Worm (Caenorhabditis elegans) whole organism, young adult: Measurements from ENCODE around the gene Y16B4A.2.
A peak's percentile ranks its signal among the peaks of the same experiment; 100 is the strongest.

Experiments
- F33H1.4 ChIP-seq: fragments of 200-800 bp; sonication (Bioruptor generic); IDR thresholded peaks from 2 replicates; pipeline ENCODE4 v1.3.6; 2022; ENCODE audit warnings: missing genetic modification reagents, missing genetic modification characterization, missing compliant biosample characterization
- F39B2.1 ChIP-seq: fragments of 200-800 bp; sonication (Bioruptor generic); IDR thresholded peaks from 2 replicates; pipeline ENCODE4 v1.3.6; 2022; ENCODE audit warnings: missing genetic modification reagents, missing genetic modification characterization, missing compliant biosample characterization
- F57C9.4 ChIP-seq: sonication (generic microtip); optimal IDR thresholded peaks from 2 replicates; lab custom pipeline; 2017; ENCODE audit warnings: mild to moderate bottlenecking, missing genetic modification characterization, missing compliant biosample characterization
- K11D2.4 ChIP-seq: fragments of 200-800 bp; sonication (Bioruptor generic); IDR thresholded peaks from 2 replicates; pipeline ENCODE4 v1.3.6; 2022; ENCODE audit warnings: missing genetic modification reagents, missing genetic modification characterization, missing compliant biosample characterization
- Y53G8AR.9 ChIP-seq: fragments of 200-800 bp; sonication (Bioruptor generic); conservative IDR thresholded peaks from 2 replicates; pipeline ENCODE4 v1.3.6; 2022; ENCODE audit warnings: missing genetic modification reagents, missing genetic modification characterization, missing compliant biosample characterization
- Y67H2A.10 ChIP-seq: fragments of 200-800 bp; sonication (Bioruptor generic); conservative IDR thresholded peaks from 2 replicates; pipeline ENCODE4 v1.3.6; 2022; ENCODE audit warnings: missing genetic modification reagents, missing genetic modification characterization, missing compliant biosample characterization
- attf-6 ChIP-seq: fragments of 200-800 bp; sonication (Bioruptor generic); IDR thresholded peaks from 2 replicates; pipeline ENCODE4 v1.3.6; 2022; ENCODE audit warnings: missing genetic modification reagents, missing genetic modification characterization, missing compliant biosample characterization
- bed-1 ChIP-seq: fragments of 200-800 bp; sonication (Bioruptor generic); IDR thresholded peaks from 2 replicates; pipeline ENCODE4 v1.3.6; 2022; ENCODE audit warnings: missing genetic modification reagents, missing genetic modification characterization, missing compliant biosample characterization
- ceh-79 ChIP-seq: sonication (generic microtip); optimal IDR thresholded peaks from 2 replicates; lab custom pipeline; 2017; ENCODE audit warnings: mild to moderate bottlenecking, missing genetic modification characterization, missing compliant biosample characterization
- chd-7 ChIP-seq: sonication (generic microtip); optimal IDR thresholded peaks from 2 replicates; lab custom pipeline; 2016; ENCODE audit warnings: mild to moderate bottlenecking, missing genetic modification characterization, moderate library complexity, missing compliant biosample characterization
- dpl-1 ChIP-seq: fragments of 150-350 bp; optimal IDR thresholded peaks from 2 replicates; lab custom pipeline; 2014; ENCODE audit warnings: missing biosample characterization, missing genetic modification reagents, missing genetic modification characterization
- egl-18 ChIP-seq: fragments of 200-800 bp; sonication (Bioruptor generic); IDR thresholded peaks from 2 replicates; pipeline ENCODE4 v1.3.6; 2022; ENCODE audit warnings: missing genetic modification reagents, missing genetic modification characterization, missing compliant biosample characterization
- egl-44 ChIP-seq: fragments of 200-800 bp; sonication (Bioruptor generic); IDR thresholded peaks from 2 replicates; pipeline ENCODE4 v1.3.6; 2022; ENCODE audit warnings: missing genetic modification reagents, missing genetic modification characterization, missing compliant biosample characterization
- egrh-3 ChIP-seq: fragments of 200-800 bp; sonication (Bioruptor generic); IDR thresholded peaks from 2 replicates; pipeline ENCODE4 v1.3.6; 2022; ENCODE audit warnings: missing genetic modification reagents, missing genetic modification characterization, missing compliant biosample characterization
- gei-17 ChIP-seq: fragments of 200-800 bp; sonication (Bioruptor generic); optimal IDR thresholded peaks from 2 replicates; lab custom pipeline; 2018; ENCODE audit warnings: mild to moderate bottlenecking, missing genetic modification characterization, missing compliant biosample characterization
- hmg-20 ChIP-seq: fragments of 200-800 bp; sonication (Bioruptor generic); IDR thresholded peaks from 2 replicates; pipeline ENCODE4 v1.3.6; 2022; ENCODE audit warnings: missing genetic modification reagents, missing genetic modification characterization, missing compliant biosample characterization
- lir-1 ChIP-seq: fragments of 200-800 bp; sonication (Bioruptor generic); conservative IDR thresholded peaks from 2 replicates; pipeline ENCODE4 v1.3.6; 2022; ENCODE audit warnings: missing genetic modification reagents, missing genetic modification characterization, missing compliant biosample characterization
- madf-3 ChIP-seq: fragments of 200-800 bp; sonication (Bioruptor generic); IDR thresholded peaks from 2 replicates; pipeline ENCODE4 v1.3.6; 2022; ENCODE audit warnings: missing genetic modification reagents, missing genetic modification characterization, missing compliant biosample characterization
- nfya-1 ChIP-seq: sonication (generic microtip); optimal IDR thresholded peaks from 2 replicates; lab custom pipeline; 2017; ENCODE audit warnings: antibody characterized with exemption, missing compliant biosample characterization, missing genetic modification characterization, borderline replicate concordance; ENCODE audit not compliant: insufficient read depth
- nhr-27 ChIP-seq: fragments of 200-800 bp; sonication (Bioruptor generic); optimal IDR thresholded peaks from 2 replicates; lab custom pipeline; 2018; ENCODE audit warnings: mild to moderate bottlenecking, missing genetic modification characterization, moderate library complexity, missing compliant biosample characterization
- nhr-80 ChIP-seq: sonication (generic microtip); optimal IDR thresholded peaks from 2 replicates; lab custom pipeline; 2016; ENCODE audit warnings: missing genetic modification characterization, missing compliant biosample characterization
- nhr-90 ChIP-seq: sonication (generic microtip); optimal IDR thresholded peaks from 2 replicates; lab custom pipeline; 2016; ENCODE audit warnings: missing genotype, mild to moderate bottlenecking, missing genetic modification characterization, missing compliant biosample characterization
- pha-4 ChIP-seq: fragments of 150-350 bp; sonication (generic microtip); optimal IDR thresholded peaks from 2 replicates; lab custom pipeline; 2014; ENCODE audit warnings: missing biosample characterization, missing genetic modification reagents, missing genetic modification characterization
- rpc-1 ChIP-seq, 2 experiments: fragments of 150-350 bp in 1 of 2; sonication (generic microtip) in 1 of 2; optimal IDR thresholded peaks; 2 replicates each; lab custom pipeline; 2014 to 2018; ENCODE audit warnings: missing biosample characterization in 1 of 2, missing genetic modification characterization in 1 of 2, missing genetic modification reagents in 1 of 2, missing genotype in 1 of 2
- sea-2 ChIP-seq: fragments of 200-800 bp; sonication (Bioruptor generic); IDR thresholded peaks from 2 replicates; pipeline ENCODE4 v1.3.6; 2022; ENCODE audit warnings: missing genetic modification characterization, missing compliant biosample characterization
- snpc-1.1 ChIP-seq: sonication (generic microtip); optimal IDR thresholded peaks from 2 replicates; lab custom pipeline; 2017; ENCODE audit warnings: missing genetic modification characterization, mild to moderate bottlenecking, missing compliant biosample characterization, antibody characterized with exemption, moderate library complexity, missing genotype, missing genetic modification reagents; ENCODE audit not compliant: insufficient read depth
- snpc-1.3 ChIP-seq: sonication (generic microtip); optimal IDR thresholded peaks from 2 replicates; lab custom pipeline; 2017; ENCODE audit warnings: missing genetic modification characterization, mild to moderate bottlenecking, missing compliant biosample characterization, antibody characterized with exemption, moderate library complexity, missing genotype, missing genetic modification reagents; ENCODE audit not compliant: insufficient read depth
- snpc-3.4 ChIP-seq: sonication (generic microtip); optimal IDR thresholded peaks from 2 replicates; lab custom pipeline; 2017; ENCODE audit warnings: missing genetic modification characterization, mild to moderate bottlenecking, missing compliant biosample characterization, antibody characterized with exemption, moderate library complexity, missing genotype, missing genetic modification reagents
- snpc-4 ChIP-seq, 5 experiments: fragments of 150-350 bp in 1 of 5; sonication (generic microtip) in 4 of 5; optimal IDR thresholded peaks; 2 replicates each; lab custom pipeline; 2014 to 2018; ENCODE audit warnings: missing genetic modification characterization in 5 of 5, missing biosample characterization in 3 of 5, antibody characterized with exemption in 2 of 5, mild to moderate bottlenecking in 2 of 5, missing compliant biosample characterization in 2 of 5, missing genotype in 2 of 5, moderate library complexity in 2 of 5, missing genetic modification reagents in 1 of 5
- somi-1 ChIP-seq: fragments of 200-800 bp; sonication (Bioruptor generic); optimal IDR thresholded peaks from 2 replicates; lab custom pipeline; 2018; ENCODE audit warnings: mild to moderate bottlenecking, missing genetic modification characterization, missing compliant biosample characterization
- tbp1 ChIP-seq: fragments of 200-800 bp; sonication (Bioruptor generic); optimal IDR thresholded peaks from 2 replicates; lab custom pipeline; 2018; ENCODE audit warnings: mild to moderate bottlenecking, missing genetic modification characterization, missing compliant biosample characterization
- unc-130 ChIP-seq: sonication (generic microtip); optimal IDR thresholded peaks from 2 replicates; lab custom pipeline; 2016; ENCODE audit warnings: missing genetic modification reagents, missing genetic modification characterization, missing compliant biosample characterization
- unc-62 ChIP-seq: fragments of 150-350 bp; optimal IDR thresholded peaks from 2 replicates; lab custom pipeline; 2014; ENCODE audit warnings: missing biosample characterization, missing genetic modification reagents, missing genetic modification characterization
- xnd-1 ChIP-seq: sonication (generic microtip); optimal IDR thresholded peaks from 2 replicates; lab custom pipeline; 2016; ENCODE audit warnings: missing genotype, missing genetic modification reagents, missing genetic modification characterization, missing compliant biosample characterization
- zfh-2 ChIP-seq: fragments of 200-800 bp; sonication (Bioruptor generic); conservative IDR thresholded peaks from 2 replicates; pipeline ENCODE4 v1.3.6; 2022; ENCODE audit warnings: missing genetic modification reagents, missing genetic modification characterization, missing compliant biosample characterization
- zim-3 ChIP-seq: sonication (generic microtip); optimal IDR thresholded peaks from 2 replicates; lab custom pipeline; 2017; ENCODE audit warnings: mild to moderate bottlenecking, missing genetic modification characterization, moderate library complexity, missing compliant biosample characterization
- ztf-28 ChIP-seq: fragments of 200-800 bp; sonication (Bioruptor generic); IDR thresholded peaks from 2 replicates; pipeline ENCODE4 v1.3.6; 2022; ENCODE audit warnings: missing genetic modification reagents, missing genetic modification characterization, missing compliant biosample characterization
- ztf-6 ChIP-seq: fragments of 200-800 bp; sonication (Bioruptor generic); IDR thresholded peaks from 2 replicates; pipeline ENCODE4 v1.3.6; 2022; ENCODE audit warnings: missing genetic modification reagents, missing genetic modification characterization, missing compliant biosample characterization

Gene Y16B4A.2

ce11 chrX:14736955-14737621, 34.6 kb downstream of the Y16B4A.2 start:
- TF ChIP-seq egl-44 (GFP tag; lab: Robert Waterston, UW) (no peak), nhr-90 (tag; lab: Kevin White, UChicago) (no peak), nfya-1 (tag; lab: Kevin White, UChicago) (no peak), unc-62 (GFP tag; lab: Kevin White, UChicago) (peak; percentile 10), zim-3 (tag; lab: Kevin White, UChicago) (no peak), nhr-80 (tag; lab: Kevin White, UChicago) (peak; percentile 51), pha-4 (no peak), unc-130 (GFP tag; lab: Kevin White, UChicago) (no peak), F33H1.4 (GFP tag; lab: Robert Waterston, UW) (no peak), egrh-3 (GFP tag; lab: Robert Waterston, UW) (no peak), ceh-79 (no peak), egl-18 (GFP tag; lab: Robert Waterston, UW) (no peak), ztf-6 (GFP tag; lab: Robert Waterston, UW) (no peak)

DNA sequence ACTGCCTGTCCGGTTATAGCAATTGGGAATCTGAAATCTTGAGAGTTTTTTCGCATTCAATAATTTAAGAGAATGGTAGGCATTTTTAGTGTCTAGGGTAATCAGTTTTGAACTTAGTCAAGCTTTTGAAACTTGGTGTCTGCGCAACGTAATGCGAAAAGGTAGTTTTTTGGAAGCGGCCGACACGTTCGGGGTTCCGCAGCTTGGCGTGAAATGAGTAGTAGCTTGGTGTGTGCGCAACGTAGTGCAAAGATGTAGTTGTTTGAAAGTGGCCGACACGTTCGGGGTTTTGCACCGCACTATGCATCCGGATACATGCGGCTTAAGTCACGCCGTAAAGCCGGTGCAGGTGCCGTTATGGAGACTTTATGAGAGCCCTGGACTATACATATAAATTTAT, 35.4 kb downstream of the Y16B4A.2 start:
- TF ChIP-seq snpc-4 (GFP tag; optimal IDR thresholded peaks at IDR 0.05; lab: Kevin White, UChicago) = no peak
- TF ChIP-seq snpc-4 (tag; optimal IDR thresholded peaks at IDR 0.05; lab: Kevin White, UChicago) = peak in 2 of 4 experiments; percentile 58 to 81
- TF ChIP-seq rpc-1 (optimal IDR thresholded peaks at IDR 0.05; lab: Kevin White, UChicago) = no peak
- TF ChIP-seq rpc-1 (tag; optimal IDR thresholded peaks at IDR 0.05; lab: Kevin White, UChicago) = no peak

DNA sequence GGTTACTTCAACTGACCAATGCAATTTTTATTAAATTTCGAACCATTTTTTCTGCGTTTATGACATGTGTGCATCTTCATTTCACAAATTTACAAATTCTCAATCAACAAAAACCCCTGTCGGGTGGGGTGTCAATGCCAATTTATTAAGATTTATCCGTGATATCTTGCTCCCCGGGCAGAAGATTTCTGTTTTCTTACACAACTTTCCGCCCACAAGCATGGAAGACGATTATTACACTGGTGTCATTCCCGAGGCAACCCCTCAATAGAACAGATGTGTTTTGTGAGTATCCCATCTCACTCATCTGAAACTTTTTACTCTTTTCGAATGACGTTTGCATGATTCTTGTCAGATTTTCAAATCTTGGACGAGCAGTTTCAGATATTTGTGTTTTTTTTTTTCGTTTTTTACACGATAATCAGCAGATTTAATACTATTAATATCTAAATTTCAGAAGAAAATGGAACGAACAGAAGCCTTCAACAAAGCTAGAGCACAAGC, 39.8 kb downstream of the Y16B4A.2 start, which contains the start of gene F33C8.4:
Gene F33C8.4, plus strand, starts transcription at position 454 of the 504 bp plus-strand sequence.
- TF ChIP-seq F39B2.1 (no peak), xnd-1 (tag; lab: Kevin White, UChicago) (no peak), sea-2 (no peak), snpc-1.1 (no peak), F33H1.4 (GFP tag; lab: Robert Waterston, UW) (no peak), nhr-27 (tag; lab: Kevin White, UChicago) (no peak), ztf-28 (no peak), dpl-1 (GFP tag; lab: Kevin White, UChicago) (no peak), snpc-3.4 (tag; lab: Kevin White, UChicago) (no peak), bed-1 (no peak)
- TF ChIP-seq, all 124 proteins: peak for 0

DNA sequence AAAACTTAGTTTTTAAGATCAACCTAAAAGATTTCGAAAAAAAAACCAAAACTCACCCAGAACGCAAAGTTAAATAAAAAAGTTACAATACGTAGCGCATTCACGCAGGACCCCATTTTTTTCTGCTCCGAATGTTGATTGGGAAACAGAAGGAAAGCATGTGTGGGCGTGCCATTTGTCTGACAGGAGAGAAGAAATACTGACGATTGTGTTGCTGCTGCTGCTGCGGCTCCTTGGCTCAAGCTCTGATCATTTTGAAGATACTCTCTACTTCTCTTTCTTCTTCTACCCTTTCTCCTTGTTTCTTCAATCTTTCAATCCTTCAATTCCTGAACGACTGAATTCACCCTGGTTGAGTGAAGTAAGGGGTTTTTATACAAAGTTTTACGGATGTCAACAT, 42.3 kb downstream of the Y16B4A.2 start, which contains the start of gene tsp-8:
Gene tsp-8, minus strand, starts transcription at position 185 of the 400 bp plus-strand sequence.
- TF ChIP-seq F57C9.4 (tag; lab: Kevin White, UChicago) (no peak), somi-1 (GFP tag; lab: Kevin White, UChicago) (no peak), hmg-20 (GFP tag; lab: Robert Waterston, UW) (no peak), K11D2.4 (GFP tag; lab: Robert Waterston, UW) (no peak), chd-7 (tag; lab: Kevin White, UChicago) (no peak), Y67H2A.10 (no peak), attf-6 (GFP tag; lab: Robert Waterston, UW) (no peak), Y53G8AR.9 (no peak), tbp1 (GFP tag; lab: Kevin White, UChicago) (no peak), lir-1 (GFP tag; lab: Robert Waterston, UW) (no peak), madf-3 (no peak), gei-17 (GFP tag; lab: Kevin White, UChicago) (no peak), snpc-1.3 (tag; lab: Kevin White, UChicago) (no peak), ztf-28 (no peak), zfh-2 (no peak)
